In the genomic region with DNA sequence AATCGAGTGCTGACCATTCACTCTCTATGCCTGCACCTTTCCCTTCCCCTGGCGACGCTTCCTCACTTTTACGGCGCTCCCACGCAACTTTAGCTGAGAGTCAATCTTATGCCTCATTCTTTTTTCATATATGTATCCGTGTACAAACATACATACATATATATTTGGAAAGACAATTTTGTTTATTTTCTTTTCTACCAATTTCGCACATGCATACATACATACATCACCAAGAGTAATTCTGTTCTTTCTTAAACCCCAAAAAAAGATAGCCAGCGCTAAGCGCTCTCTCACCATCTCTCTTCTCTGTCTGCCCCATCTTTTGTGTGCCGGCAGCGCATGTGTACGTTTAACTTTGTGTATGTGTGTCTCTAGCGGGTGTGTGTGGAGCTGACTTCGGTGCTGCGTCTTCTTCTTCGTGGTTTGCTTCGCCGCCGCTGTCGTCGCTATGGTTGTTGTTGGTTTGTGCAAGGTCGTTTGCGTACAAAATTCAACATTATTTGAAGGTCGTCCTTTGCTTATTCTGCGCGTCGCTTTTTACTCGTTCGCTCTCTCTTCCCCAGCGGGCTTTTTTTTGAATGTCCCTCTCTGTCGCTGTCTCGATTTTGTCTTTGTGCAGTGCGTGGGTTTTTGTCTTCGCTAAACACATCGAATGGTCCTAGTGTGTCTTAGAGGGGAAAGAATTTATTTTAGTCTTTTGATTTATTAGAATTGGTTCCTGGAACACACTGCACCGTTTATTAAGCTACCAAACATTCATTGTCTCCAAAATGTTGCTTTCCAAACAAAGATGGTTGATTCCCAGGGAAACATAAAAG, we compare ENCODE assay signal across 3 fruit fly cellular contexts.
TF ChIP-seq lines count a peak whose summit lies in the region.

No protein-coding gene starts in this region.

TF ChIP-seq in whole organism, embryonic, 481 proteins besides CTCF, POLR2A, EP300 and RAD21 (continued from another document and continues in another):
- TF ChIP-seq CG17361 (GFP tag; IDR thresholded peaks at IDR 0.05; lab: Robert Waterston, UW) (0 out of 3 replicates have a peak, but pooled peaks have one; percentile 22), CG13624 (GFP tag; optimal IDR thresholded peaks at IDR 0.05; lab: Kevin White, UChicago) (peak; percentile 41), CG2199 (GFP tag; IDR thresholded peaks at IDR 0.05; lab: Robert Waterston, UW) (peak; percentile 88), CG1792 (GFP tag; optimal IDR thresholded peaks at IDR 0.05; lab: Kevin White, UChicago) (no peak), fd102C (GFP tag; optimal IDR thresholded peaks at IDR 0.05; lab: Kevin White, UChicago) (no peak), sob (GFP tag; IDR thresholded peaks at IDR 0.05; lab: Robert Waterston, UW) (0 out of 2 replicates have a peak, but pooled peaks have one; percentile 21), D19B (GFP tag; optimal IDR thresholded peaks at IDR 0.05; lab: Kevin White, UChicago) (no peak), CG30431 (GFP tag; optimal IDR thresholded peaks at IDR 0.05; lab: Kevin White, UChicago) (no peak), psq (GFP tag; optimal IDR thresholded peaks at IDR 0.05; lab: Kevin White, UChicago) (peak; percentile 69), CG2678 (tag; optimal IDR thresholded peaks at IDR 0.05; lab: Kevin White, UChicago) (no peak), run (tag; optimal IDR thresholded peaks at IDR 0.05; lab: Kevin White, UChicago) (peak; percentile 16), CG32767 (GFP tag; IDR thresholded peaks at IDR 0.05; lab: Robert Waterston, UW) (peak; percentile 63; the same call in 1 of the 2 replicates), ewg (GFP tag; optimal IDR thresholded peaks at IDR 0.05; lab: Kevin White, UChicago) (peak; percentile 75), Trl (optimal IDR thresholded peaks at IDR 0.05; lab: Kevin White, UChicago) (peak; percentile 74 to 95), Trl (GFP tag; optimal IDR thresholded peaks at IDR 0.05; lab: Kevin White, UChicago) (no peak), CG17385 (GFP tag; optimal IDR thresholded peaks at IDR 0.05; lab: Kevin White, UChicago) (peak; percentile 96), prd (optimal IDR thresholded peaks at IDR 0.05; lab: Kevin White, UChicago) (no peak), prd (GFP tag; IDR thresholded peaks at IDR 0.05; lab: Robert Waterston, UW) (no peak), z (GFP tag; IDR thresholded peaks at IDR 0.05; lab: Robert Waterston, UW) (0 out of 3 replicates have a peak, but pooled peaks have one; percentile 54), CG12155 (GFP tag; optimal IDR thresholded peaks at IDR 0.05; lab: Kevin White, UChicago) (peak; percentile 72), Hr51 (GFP tag; optimal IDR thresholded peaks at IDR 0.05; lab: Kevin White, UChicago) (no peak), hkb (optimal IDR thresholded peaks at IDR 0.05; lab: Kevin White, UChicago) (no peak), hkb (GFP tag; IDR thresholded peaks at IDR 0.05; lab: Robert Waterston, UW) (0 out of 2 replicates have a peak, but pooled peaks have one; percentile 20), chn (GFP tag; optimal IDR thresholded peaks at IDR 0.05; lab: Kevin White, UChicago) (peak; percentile 29), CG18599 (GFP tag; optimal IDR thresholded peaks at IDR 0.05; lab: Kevin White, UChicago) (peak; percentile 20), B-H1 (GFP tag; IDR thresholded peaks at IDR 0.05; lab: Robert Waterston, UW) (no peak), lab (GFP tag; optimal IDR thresholded peaks at IDR 0.05; lab: Kevin White, UChicago) (peak; percentile 31), abd-A (tag; optimal IDR thresholded peaks at IDR 0.05; lab: Kevin White, UChicago) (peak; percentile 91), ERR (GFP tag; optimal IDR thresholded peaks at IDR 0.05; lab: Kevin White, UChicago) (peak; percentile 96), ci (GFP tag; IDR thresholded peaks at IDR 0.05; lab: Robert Waterston, UW) (peak; percentile 9; the same call in 1 of the 3 replicates), CG12769 (tag; optimal IDR thresholded peaks at IDR 0.05; lab: Kevin White, UChicago) (peak; percentile 35), klu (GFP tag; IDR thresholded peaks at IDR 0.05; lab: Robert Waterston, UW) (no peak), CG34376 (GFP tag; optimal IDR thresholded peaks at IDR 0.05; lab: Kevin White, UChicago) (peak; percentile 68), Doc3 (GFP tag; IDR thresholded peaks at IDR 0.05; lab: Robert Waterston, UW; ENCODE audit: partially characterized antibody) (no peak), Chrac-16 (GFP tag; optimal IDR thresholded peaks at IDR 0.05; lab: Kevin White, UChicago) (no peak), cg (GFP tag; optimal IDR thresholded peaks at IDR 0.05; lab: Kevin White, UChicago) (peak; percentile 96), nerfin-1 (tag; optimal IDR thresholded peaks at IDR 0.05; lab: Kevin White, UChicago) (peak; percentile 8), chinmo (GFP tag; IDR thresholded peaks at IDR 0.05; lab: Robert Waterston, UW; ENCODE audit: partially characterized antibody) (peak; percentile 100), chm (GFP tag; IDR thresholded peaks at IDR 0.05; lab: Robert Waterston, UW) (0 out of 2 replicates have a peak, but pooled peaks have one; percentile 48)

TF ChIP-seq in whole organism, prepupa, 60 proteins besides CTCF, POLR2A, EP300 and RAD21 (continued from another document):
- TF ChIP-seq Sox14 (GFP tag; optimal IDR thresholded peaks at IDR 0.05; lab: Kevin White, UChicago) (peak; percentile 50), Eip75B (GFP tag; optimal IDR thresholded peaks at IDR 0.05; lab: Kevin White, UChicago) (peak; percentile 61)

TF ChIP-seq in whole organism, wandering third instar larva, 38 proteins besides CTCF, POLR2A, EP300 and RAD21 (continued from another document):
- no peak for TF ChIP-seq Myc (optimal IDR thresholded peaks at IDR 0.05; lab: Kevin White, UChicago)
- TF ChIP-seq sv (GFP tag; optimal IDR thresholded peaks at IDR 0.05; lab: Kevin White, UChicago): no peak
- TF ChIP-seq woc (GFP tag; optimal IDR thresholded peaks at IDR 0.05; lab: Kevin White, UChicago): peak; percentile 14
- peak; percentile 2 for TF ChIP-seq Hnf4 (GFP tag; optimal IDR thresholded peaks at IDR 0.05; lab: Kevin White, UChicago)
- no peak for TF ChIP-seq Dfd (GFP tag; optimal IDR thresholded peaks at IDR 0.05; lab: Kevin White, UChicago)
- TF ChIP-seq Hr78 (GFP tag; optimal IDR thresholded peaks at IDR 0.05; lab: Kevin White, UChicago): peak; percentile 17
- peak; percentile 70 for TF ChIP-seq Jra (GFP tag; optimal IDR thresholded peaks at IDR 0.05; lab: Kevin White, UChicago)
- TF ChIP-seq ey (GFP tag; optimal IDR thresholded peaks at IDR 0.05; lab: Kevin White, UChicago): no peak
- peak; percentile 25 for TF ChIP-seq jim (GFP tag; optimal IDR thresholded peaks at IDR 0.05; lab: Kevin White, UChicago)
- TF ChIP-seq Abd-B (GFP tag; optimal IDR thresholded peaks at IDR 0.05; lab: Kevin White, UChicago): no peak
- TF ChIP-seq lola (GFP tag; optimal IDR thresholded peaks at IDR 0.05; lab: Kevin White, UChicago): no peak
- TF ChIP-seq tai (GFP tag; optimal IDR thresholded peaks at IDR 0.05; lab: Kevin White, UChicago): peak; percentile 59
